Fruit fly (Drosophila melanogaster): ENCODE data around the gene wake.
A peak's percentile ranks its signal among the peaks of the same experiment; 100 is the strongest.

wake gene

dm6 chr3R:22675447-22675846 is 35.8 kb downstream of the wake start:
- TF ChIP-seq Crg-1 (GFP tag; optimal IDR thresholded peaks at IDR 0.05) (no peak), pad (GFP tag; optimal IDR thresholded peaks at IDR 0.05) (no peak), CG33017 (tag; optimal IDR thresholded peaks at IDR 0.05) (no peak), cic (GFP tag; optimal IDR thresholded peaks at IDR 0.05) (no peak), ovo (GFP tag; optimal IDR thresholded peaks at IDR 0.05) (no peak), CG12768 (GFP tag; optimal IDR thresholded peaks at IDR 0.05) (no peak), CG14711 (tag; optimal IDR thresholded peaks at IDR 0.05) (no peak), CG5204 (GFP tag; optimal IDR thresholded peaks at IDR 0.05) (no peak), CG11617 (GFP tag; optimal IDR thresholded peaks at IDR 0.05) (no peak), CG1620 (GFP tag; optimal IDR thresholded peaks at IDR 0.05) (no peak), CG7101 (tag; optimal IDR thresholded peaks at IDR 0.05) (no peak), Clk (GFP tag; optimal IDR thresholded peaks at IDR 0.05) (no peak), cnc (optimal IDR thresholded peaks at IDR 0.05) (no peak), CG7045 (GFP tag; optimal IDR thresholded peaks at IDR 0.05) (no peak), toe (GFP tag; optimal IDR thresholded peaks at IDR 0.05) (no peak), Mnt (GFP tag; optimal IDR thresholded peaks at IDR 0.05) (no peak), tj (GFP tag; optimal IDR thresholded peaks at IDR 0.05) (no peak), bab1 (GFP tag; optimal IDR thresholded peaks at IDR 0.05) (no peak), Hr96 (GFP tag; optimal IDR thresholded peaks at IDR 0.05) (no peak), kay (GFP tag; ENCODE audit: borderline replicate concordance) (no peak)

- peak; percentile 0 for TF ChIP-seq Clk (GFP tag; optimal IDR thresholded peaks at IDR 0.05)
- TF ChIP-seq pad (GFP tag; optimal IDR thresholded peaks at IDR 0.05): no peak
- no peak for TF ChIP-seq bab1 (GFP tag; optimal IDR thresholded peaks at IDR 0.05)
- TF ChIP-seq Mnt (GFP tag; optimal IDR thresholded peaks at IDR 0.05): peak; percentile 14
- peak; percentile 3 for TF ChIP-seq CG33017 (tag; optimal IDR thresholded peaks at IDR 0.05)
- no peak for TF ChIP-seq CG1620 (GFP tag; optimal IDR thresholded peaks at IDR 0.05)
- peak; percentile 41 for TF ChIP-seq CG7045 (GFP tag; optimal IDR thresholded peaks at IDR 0.05)
- peak; percentile 13 to 91 for TF ChIP-seq cnc (optimal IDR thresholded peaks at IDR 0.05)
- TF ChIP-seq CG7101 (tag; optimal IDR thresholded peaks at IDR 0.05): peak; percentile 23
- no peak for TF ChIP-seq tj (GFP tag; optimal IDR thresholded peaks at IDR 0.05)
- TF ChIP-seq cic (GFP tag; optimal IDR thresholded peaks at IDR 0.05): peak; percentile 73
- peak; percentile 95 for TF ChIP-seq kay (GFP tag; ENCODE audit: borderline replicate concordance)
- peak; percentile 21 for TF ChIP-seq Hr96 (GFP tag; optimal IDR thresholded peaks at IDR 0.05)
- no peak for TF ChIP-seq CG11617 (GFP tag; optimal IDR thresholded peaks at IDR 0.05)
- TF ChIP-seq CG12768 (GFP tag; optimal IDR thresholded peaks at IDR 0.05): peak; percentile 60
- TF ChIP-seq ovo (GFP tag; optimal IDR thresholded peaks at IDR 0.05): no peak
Observed at dm6 chr3R:22684044-22684947, 44.7 kb downstream of the wake start.

DNA sequence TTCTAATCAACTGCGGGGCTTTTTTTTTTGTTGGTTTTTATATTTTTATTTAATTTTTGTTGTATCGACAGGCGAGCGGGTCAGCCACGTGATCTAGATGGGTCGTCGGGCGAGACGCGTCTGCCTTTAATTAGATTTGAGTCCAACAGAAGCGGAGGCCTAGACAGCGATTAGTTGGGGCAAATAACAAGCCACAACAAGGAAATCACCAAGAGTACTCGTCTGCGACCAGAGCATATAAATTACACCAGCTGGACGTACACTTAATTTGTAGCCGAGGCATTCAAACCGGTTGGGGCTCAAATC is 45.3 kb downstream of the wake start:
- TF ChIP-seq CG11617 (GFP tag; optimal IDR thresholded peaks at IDR 0.05): no peak
- TF ChIP-seq toe (GFP tag; optimal IDR thresholded peaks at IDR 0.05): no peak
- TF ChIP-seq cic (GFP tag; optimal IDR thresholded peaks at IDR 0.05): no peak
- TF ChIP-seq CG12768 (GFP tag; optimal IDR thresholded peaks at IDR 0.05): no peak
- TF ChIP-seq kay (GFP tag; ENCODE audit: borderline replicate concordance): no peak
- no peak for TF ChIP-seq cnc (optimal IDR thresholded peaks at IDR 0.05)
- no peak for TF ChIP-seq CG14711 (tag; optimal IDR thresholded peaks at IDR 0.05)
- no peak for TF ChIP-seq tj (GFP tag; optimal IDR thresholded peaks at IDR 0.05)
- TF ChIP-seq ovo (GFP tag; optimal IDR thresholded peaks at IDR 0.05): no peak

- no peak for TF ChIP-seq Clk (GFP tag; optimal IDR thresholded peaks at IDR 0.05)
- TF ChIP-seq CG33017 (tag; optimal IDR thresholded peaks at IDR 0.05): peak; percentile 64
- TF ChIP-seq cnc (optimal IDR thresholded peaks at IDR 0.05): no peak
- TF ChIP-seq CG5204 (GFP tag; optimal IDR thresholded peaks at IDR 0.05): peak; percentile 52
- TF ChIP-seq pad (GFP tag; optimal IDR thresholded peaks at IDR 0.05): peak; percentile 30
- TF ChIP-seq kay (GFP tag; ENCODE audit: borderline replicate concordance): no peak
- TF ChIP-seq cic (GFP tag; optimal IDR thresholded peaks at IDR 0.05): peak; percentile 50
- TF ChIP-seq toe (GFP tag; optimal IDR thresholded peaks at IDR 0.05): peak; percentile 59
- TF ChIP-seq tj (GFP tag; optimal IDR thresholded peaks at IDR 0.05): peak; percentile 46
- peak; percentile 80 for TF ChIP-seq bab1 (GFP tag; optimal IDR thresholded peaks at IDR 0.05)
- TF ChIP-seq CG7045 (GFP tag; optimal IDR thresholded peaks at IDR 0.05): peak; percentile 38
- peak; percentile 49 for TF ChIP-seq CG14711 (tag; optimal IDR thresholded peaks at IDR 0.05)
- TF ChIP-seq CG11617 (GFP tag; optimal IDR thresholded peaks at IDR 0.05): peak; percentile 45
- no peak for TF ChIP-seq Crg-1 (GFP tag; optimal IDR thresholded peaks at IDR 0.05)
- peak; percentile 55 for TF ChIP-seq Hr96 (GFP tag; optimal IDR thresholded peaks at IDR 0.05)
- peak; percentile 73 for TF ChIP-seq CG7101 (tag; optimal IDR thresholded peaks at IDR 0.05)
- peak; percentile 76 for TF ChIP-seq CG12768 (GFP tag; optimal IDR thresholded peaks at IDR 0.05)
- TF ChIP-seq ovo (GFP tag; optimal IDR thresholded peaks at IDR 0.05): peak; percentile 28
- TF ChIP-seq CG1620 (GFP tag; optimal IDR thresholded peaks at IDR 0.05): peak; percentile 38
- TF ChIP-seq Mnt (GFP tag; optimal IDR thresholded peaks at IDR 0.05): peak; percentile 86
Observed at dm6 chr3R:22686336-22686874, 46.8 kb downstream of the wake start, which contains the start of the genes Gclm and CG17625. Gene Gclm (minus strand): TSS chr3R:22686510. Gene CG17625 (plus strand): TSS chr3R:22686849.

- TF ChIP-seq Mnt (GFP tag; optimal IDR thresholded peaks at IDR 0.05) (peak; percentile 17), CG7101 (tag; optimal IDR thresholded peaks at IDR 0.05) (peak; percentile 90), CG7045 (GFP tag; optimal IDR thresholded peaks at IDR 0.05) (peak; percentile 66), kay (GFP tag; ENCODE audit: borderline replicate concordance) (no peak), toe (GFP tag; optimal IDR thresholded peaks at IDR 0.05) (peak; percentile 28), CG33017 (tag; optimal IDR thresholded peaks at IDR 0.05) (peak; percentile 66), ovo (GFP tag; optimal IDR thresholded peaks at IDR 0.05) (peak; percentile 12), bab1 (GFP tag; optimal IDR thresholded peaks at IDR 0.05) (peak; percentile 80), tj (GFP tag; optimal IDR thresholded peaks at IDR 0.05) (peak; percentile 39), Hr96 (GFP tag; optimal IDR thresholded peaks at IDR 0.05) (no peak), CG11617 (GFP tag; optimal IDR thresholded peaks at IDR 0.05) (peak; percentile 77), Crg-1 (GFP tag; optimal IDR thresholded peaks at IDR 0.05) (peak; percentile 26), pad (GFP tag; optimal IDR thresholded peaks at IDR 0.05) (peak; percentile 51), Clk (GFP tag; optimal IDR thresholded peaks at IDR 0.05) (no peak), CG12768 (GFP tag; optimal IDR thresholded peaks at IDR 0.05) (peak; percentile 51), cic (GFP tag; optimal IDR thresholded peaks at IDR 0.05) (no peak), CG1620 (GFP tag; optimal IDR thresholded peaks at IDR 0.05) (peak; percentile 8), cnc (optimal IDR thresholded peaks at IDR 0.05) (no peak), CG14711 (tag; optimal IDR thresholded peaks at IDR 0.05) (peak; percentile 82), CG5204 (GFP tag; optimal IDR thresholded peaks at IDR 0.05) (no peak)
Observed at dm6 chr3R:22690311-22690710, 50.7 kb downstream of the wake start, which contains the start of the genes wfs1 and Nup133. Gene wfs1 (minus strand): TSS chr3R:22690380. Gene Nup133 (plus strand): TSS chr3R:22690607.
